Fruit fly (Drosophila melanogaster): ENCODE results near the gene Sry-beta.

Gene Sry-beta

dm6 chr3R:30052455-30053046 lies 13.0 kb downstream of the Sry-beta start, which contains the start of gene Jasper (continued):
- TF ChIP-seq CG11456 (GFP tag; IDR thresholded peaks at IDR 0.05) (no peak), CG10543 (GFP tag; optimal IDR thresholded peaks at IDR 0.05) (no peak), TFAM (GFP tag; optimal IDR thresholded peaks at IDR 0.05) (no peak), B-H2 (GFP tag; optimal IDR thresholded peaks at IDR 0.05) (peak; percentile 23), jigr1 (GFP tag; IDR thresholded peaks at IDR 0.05) (no peak), bigmax (GFP tag; optimal IDR thresholded peaks at IDR 0.05) (no peak), NFAT (GFP tag; IDR thresholded peaks at IDR 0.05) (no peak), CG18764 (GFP tag; optimal IDR thresholded peaks at IDR 0.05) (no peak), Sin3A (optimal IDR thresholded peaks at IDR 0.05) (peak; percentile 73), NC2β (GFP tag; optimal IDR thresholded peaks at IDR 0.05) (no peak), CG9797 (GFP tag; optimal IDR thresholded peaks at IDR 0.05) (peak; percentile 95), Elba2 (GFP tag; optimal IDR thresholded peaks at IDR 0.05) (no peak), CG3726 (GFP tag; IDR thresholded peaks at IDR 0.05) (no peak), usp (GFP tag; optimal IDR thresholded peaks at IDR 0.05) (no peak), HLH3B (GFP tag; IDR thresholded peaks at IDR 0.05) (no peak), CG7556 (GFP tag; optimal IDR thresholded peaks at IDR 0.05) (no peak), Doc2 (GFP tag; IDR thresholded peaks at IDR 0.05) (no peak), CG10321 (GFP tag; IDR thresholded peaks at IDR 0.05) (no peak), CG6813 (GFP tag; optimal IDR thresholded peaks at IDR 0.05) (no peak), prd (optimal IDR thresholded peaks at IDR 0.05) (no peak), prd (GFP tag; IDR thresholded peaks at IDR 0.05) (0 out of 3 replicates have a peak, but pooled peaks have one; percentile 12), hkb (optimal IDR thresholded peaks at IDR 0.05) (no peak), hkb (GFP tag; IDR thresholded peaks at IDR 0.05) (no peak), CG13123 (GFP tag; optimal IDR thresholded peaks at IDR 0.05) (no peak), Asciz (GFP tag; optimal IDR thresholded peaks at IDR 0.05) (no peak), crp (GFP tag; optimal IDR thresholded peaks at IDR 0.05) (no peak), tin (GFP tag; optimal IDR thresholded peaks at IDR 0.05) (no peak), Sry-δ (GFP tag; optimal IDR thresholded peaks at IDR 0.05) (peak; percentile 100), nerfin-1 (tag; optimal IDR thresholded peaks at IDR 0.05) (peak; percentile 29), grau (tag; optimal IDR thresholded peaks at IDR 0.05) (peak; percentile 16), amos (GFP tag; IDR thresholded peaks at IDR 0.05; ENCODE audit: partially characterized antibody) (peak; percentile 56; the same call in 1 of the 2 replicates), nerfin-2 (GFP tag; IDR thresholded peaks at IDR 0.05; ENCODE audit: partially characterized antibody) (no peak), CG17361 (GFP tag; IDR thresholded peaks at IDR 0.05) (0 out of 3 replicates have a peak, but pooled peaks have one; percentile 12), sens (GFP tag) (no peak), HLHmδ (GFP tag; optimal IDR thresholded peaks at IDR 0.05) (no peak), MESR4 (GFP tag; optimal IDR thresholded peaks at IDR 0.05) (peak; percentile 83), tna (GFP tag; IDR thresholded peaks at IDR 0.05; ENCODE audit: partially characterized antibody) (no peak), CG2875 (GFP tag; optimal IDR thresholded peaks at IDR 0.05) (no peak), h (optimal IDR thresholded peaks at IDR 0.05) (no peak), CG4282 (GFP tag; optimal IDR thresholded peaks at IDR 0.05) (no peak), CG9932 (GFP tag; IDR thresholded peaks at IDR 0.05) (peak; percentile 45; the same call in 1 of the 2 replicates), CG42726 (GFP tag; IDR thresholded peaks at IDR 0.05; ENCODE audit: partially characterized antibody) (no peak), CG9817 (tag; optimal IDR thresholded peaks at IDR 0.05) (no peak), lov (optimal IDR thresholded peaks at IDR 0.05) (no peak), lov (GFP tag; IDR thresholded peaks at IDR 0.05) (no peak), CG5180 (GFP tag; optimal IDR thresholded peaks at IDR 0.05) (no peak), CG15601 (tag; optimal IDR thresholded peaks at IDR 0.05) (peak; percentile 18), lmd (GFP tag; IDR thresholded peaks at IDR 0.05) (no peak), CG14441 (GFP tag; IDR thresholded peaks at IDR 0.05) (no peak), Sox102F (GFP tag; optimal IDR thresholded peaks at IDR 0.05) (no peak), CG4617 (GFP tag; optimal IDR thresholded peaks at IDR 0.05; ENCODE audit: borderline replicate concordance) (peak; percentile 70), CG9727 (GFP tag; optimal IDR thresholded peaks at IDR 0.05) (no peak)

Data from whole organism, embryonic.